Worm (Caenorhabditis elegans) whole organism, dauer: ENCODE measurements around the gene ppat-1.

Source experiments
- unc-62 ChIP-seq: sonication (generic microtip); optimal IDR thresholded peaks from 2 replicates; lab custom pipeline; 2017; ENCODE audit warnings: missing biosample characterization, missing genetic modification reagents, missing genetic modification characterization

The ppat-1 gene

DNA sequence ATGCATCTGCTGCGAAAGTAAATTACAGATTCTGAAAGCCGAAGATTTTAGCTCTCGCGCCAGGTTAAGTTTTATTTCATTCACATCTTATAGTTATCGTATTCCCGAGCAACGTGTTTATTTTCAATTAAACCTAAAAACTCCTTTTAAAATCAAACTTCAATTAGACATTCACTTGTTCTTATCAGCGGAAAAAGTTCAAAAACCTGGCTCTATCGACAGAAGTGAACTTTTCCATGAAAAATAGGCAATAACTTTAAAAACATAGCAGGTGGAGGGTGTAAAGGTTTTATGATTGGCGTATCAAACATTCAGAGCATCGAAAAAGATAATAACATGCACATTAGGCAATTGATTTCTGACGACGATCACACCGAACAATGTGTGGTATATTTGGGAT is at the start of gene ppat-1:
Gene ppat-1, plus strand, starts transcription at position 316 of the 400 bp plus-strand sequence.
- TF ChIP-seq unc-62 (GFP tag; lab: Kevin White, UChicago), result no peak

DNA sequence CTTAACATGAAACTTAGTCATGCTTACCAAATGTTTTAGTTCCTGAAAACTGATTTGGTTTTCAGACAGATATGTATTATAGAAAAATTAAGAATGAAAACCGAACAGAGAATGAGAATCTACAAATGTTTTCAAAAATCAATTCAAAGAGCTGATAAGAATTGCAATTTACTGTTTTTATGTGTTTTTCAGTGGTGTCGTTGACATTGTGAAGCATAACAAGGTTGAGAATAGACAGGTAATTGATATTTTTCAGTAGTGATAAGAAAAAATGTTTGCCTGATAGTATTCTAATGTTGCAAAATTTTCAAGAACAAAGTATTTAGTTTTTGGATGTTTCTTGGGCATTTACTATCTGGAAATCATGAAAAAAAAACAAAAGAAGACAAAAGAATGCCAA is 45.8 kb upstream of the ppat-1 start, which contains the start of gene pfas-1:
Gene pfas-1, minus strand, starts transcription at position 49 of the 400 bp plus-strand sequence.
- no peak for TF ChIP-seq unc-62 (GFP tag; lab: Kevin White, UChicago)

ce11 chrIII:4646246-4646645 is 42.8 kb upstream of the ppat-1 start, which contains the start of gene pqn-29:
pqn-29 (minus strand) TSS chrIII:4646346.
- TF ChIP-seq unc-62 (GFP tag; lab: Kevin White, UChicago), result no peak

DNA sequence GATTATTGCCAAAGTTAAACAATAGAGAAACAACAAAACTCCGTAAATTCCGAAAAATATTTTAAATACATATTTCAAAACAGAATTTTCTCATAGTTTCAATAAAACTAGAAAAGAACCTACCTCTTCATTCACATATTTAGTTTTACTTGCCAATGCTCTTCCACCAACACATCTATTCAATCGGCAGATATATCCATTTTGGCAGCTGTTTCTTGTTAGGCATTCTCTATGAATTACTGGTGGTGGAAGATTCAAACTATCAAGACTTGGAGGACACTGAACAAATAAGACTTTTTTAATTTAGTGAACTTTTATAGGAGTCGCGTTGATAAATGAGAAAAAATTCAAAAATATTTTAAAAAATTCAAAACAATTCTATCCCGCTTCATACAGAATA is 41.7 kb upstream of the ppat-1 start:
- TF ChIP-seq unc-62 (GFP tag; lab: Kevin White, UChicago), result no peak

- TF ChIP-seq unc-62 (GFP tag; lab: Kevin White, UChicago), result no peak
These were observed 41.2 kb upstream of the ppat-1 start, which contains the start of gene T23F11.6 for ce11 chrIII:4647878-4648277. T23F11.6 (minus strand) TSS chrIII:4647922.

DNA sequence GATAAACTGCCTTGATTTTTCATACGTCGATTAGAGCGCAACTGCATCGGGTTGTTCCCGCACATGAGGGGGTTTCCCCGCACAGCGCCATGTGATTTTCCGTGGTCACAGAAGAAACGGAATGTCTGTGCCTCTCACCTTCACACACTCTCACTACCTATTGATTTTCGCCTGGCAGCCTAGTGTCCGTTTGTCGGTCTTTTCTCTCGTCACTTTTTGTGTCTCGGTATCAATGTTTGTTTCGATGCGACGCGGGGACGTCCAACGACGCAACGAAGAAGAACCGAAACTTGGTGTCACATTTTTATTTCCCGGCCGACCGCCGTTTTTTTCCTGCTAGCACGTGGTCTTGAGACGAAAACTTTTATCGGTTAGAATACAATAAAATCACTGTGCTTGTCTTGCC is 39.7 kb upstream of the ppat-1 start:
- TF ChIP-seq unc-62 (GFP tag; lab: Kevin White, UChicago), result no peak

DNA sequence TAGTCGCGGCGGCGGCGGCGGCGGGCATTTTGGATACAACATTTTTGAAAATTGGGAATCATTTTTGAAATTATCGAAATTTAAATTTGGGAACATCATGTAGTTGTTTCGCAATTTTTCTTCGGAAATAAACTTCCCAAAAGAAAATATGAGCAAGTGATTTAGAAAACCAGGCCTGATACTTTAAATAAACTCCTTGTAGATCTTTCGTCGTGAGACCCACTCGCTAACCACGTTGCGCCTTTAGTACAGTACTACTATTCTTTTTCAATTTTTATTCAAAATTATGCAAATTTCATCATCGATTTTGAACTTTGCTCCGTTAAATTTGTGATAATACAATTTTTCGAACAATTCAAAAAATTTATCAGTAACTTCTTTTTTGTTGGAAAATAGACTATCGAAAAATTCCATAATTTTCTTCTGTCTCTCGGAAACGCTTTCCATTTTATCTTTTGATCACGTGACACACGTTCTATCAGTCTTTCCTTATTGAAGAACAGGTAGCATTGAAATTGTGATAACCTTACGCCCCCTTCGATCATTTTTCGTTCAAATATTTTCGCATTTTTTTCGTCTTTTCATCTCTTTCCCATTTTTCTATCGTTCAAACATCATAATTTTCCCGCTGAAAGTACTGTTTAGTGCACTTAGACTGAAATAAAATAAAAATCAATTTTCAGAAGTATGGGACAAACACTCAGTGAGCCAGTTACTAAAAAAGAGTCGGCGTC is 39.1 kb upstream of the ppat-1 start, which contains the start of gene ppm-2:
Gene ppm-2, plus strand, starts transcription at position 684 of the 734 bp plus-strand sequence.
- no peak for TF ChIP-seq unc-62 (GFP tag; lab: Kevin White, UChicago)

DNA sequence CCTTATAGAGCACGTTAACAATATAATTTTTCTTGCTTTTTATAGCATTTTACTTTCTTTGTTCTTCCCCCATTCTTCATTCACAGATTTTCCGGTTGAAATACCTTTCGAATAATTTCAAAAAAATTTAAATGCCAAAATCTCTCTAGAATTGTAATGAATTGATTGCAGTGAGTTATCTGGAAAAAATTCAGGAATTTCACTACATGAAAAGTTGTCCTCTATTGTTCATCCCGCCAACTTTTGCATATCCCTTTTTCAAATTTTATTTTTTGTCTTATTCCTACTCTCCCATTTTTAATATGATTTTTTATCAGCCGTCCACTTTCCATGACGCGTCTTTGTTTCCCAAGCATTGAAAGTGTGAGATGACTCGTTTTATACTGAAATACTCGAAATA is 35.7 kb upstream of the ppat-1 start:
- no peak for TF ChIP-seq unc-62 (GFP tag; lab: Kevin White, UChicago)

DNA sequence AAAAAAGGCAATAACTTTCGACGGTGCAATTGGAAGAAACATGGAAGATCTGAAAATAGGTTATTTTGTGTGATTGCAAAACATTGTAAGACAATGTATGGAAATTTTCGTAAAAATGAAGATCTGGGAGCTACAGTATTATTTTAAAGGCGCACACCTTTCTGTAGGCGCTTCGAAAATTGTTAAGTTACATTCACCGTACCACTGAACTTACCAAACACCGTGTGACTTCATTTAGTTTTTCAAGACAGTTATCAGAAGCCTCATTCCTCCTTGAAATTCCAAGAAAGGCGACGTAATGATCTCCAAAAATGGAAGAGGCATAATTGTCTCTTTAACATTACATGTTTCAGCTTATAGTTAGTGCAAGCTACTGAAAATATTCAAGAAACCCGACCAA is 35.2 kb upstream of the ppat-1 start:
- no peak for TF ChIP-seq unc-62 (GFP tag; lab: Kevin White, UChicago)

- TF ChIP-seq unc-62 (GFP tag; lab: Kevin White, UChicago), result no peak
These were observed 33.7 kb upstream of the ppat-1 start, which contains the start of gene T23F11.2 for ce11 chrIII:4655402-4655801. T23F11.2 (minus strand) TSS chrIII:4655502.

ce11 chrIII:4656415-4656814 is 32.7 kb upstream of the ppat-1 start:
- no peak for TF ChIP-seq unc-62 (GFP tag; lab: Kevin White, UChicago)

DNA sequence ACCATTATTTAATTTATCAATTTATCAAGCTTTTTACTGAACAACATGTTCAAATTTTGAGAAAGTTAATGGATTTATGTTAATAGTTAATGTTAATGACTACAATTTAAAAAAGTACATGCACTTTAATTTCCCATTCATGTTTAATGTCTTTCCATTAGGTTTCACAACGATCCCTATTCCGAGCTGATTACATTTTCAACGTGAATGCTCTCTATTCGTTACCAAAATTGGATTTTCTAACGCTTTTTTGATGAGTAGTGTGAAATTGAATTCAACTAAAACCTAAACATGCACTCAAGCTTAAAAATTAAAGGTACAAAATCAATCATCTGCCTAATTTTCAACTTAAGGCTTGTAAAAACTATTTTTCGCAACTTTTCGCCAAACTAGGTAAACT is 31.7 kb upstream of the ppat-1 start:
- TF ChIP-seq unc-62 (GFP tag; lab: Kevin White, UChicago), result no peak

DNA sequence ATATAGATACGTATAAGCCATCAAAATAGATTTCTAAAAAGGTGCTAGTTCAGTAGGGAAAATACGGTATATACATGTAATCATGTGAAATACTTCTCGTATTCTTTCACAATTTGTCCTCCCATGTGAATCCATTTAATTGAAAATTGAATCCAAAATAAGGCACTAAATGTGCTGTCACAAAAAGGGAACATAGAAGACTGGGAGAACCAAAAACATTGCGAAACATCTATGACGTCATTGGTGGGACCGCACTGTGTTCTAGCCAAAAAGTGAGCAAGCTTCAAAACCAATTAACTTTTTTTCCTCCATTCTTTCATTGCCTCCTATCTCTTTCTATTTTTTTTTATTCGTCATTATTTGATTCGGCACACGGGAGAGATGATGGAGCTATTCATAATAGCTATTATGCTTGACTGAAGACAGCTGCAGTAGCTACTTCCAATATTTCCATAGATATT is 30.7 kb upstream of the ppat-1 start, which contains the start of gene cdka-1:
Gene cdka-1, plus strand, starts transcription at position 411 of the 461 bp plus-strand sequence.
- no peak for TF ChIP-seq unc-62 (GFP tag; lab: Kevin White, UChicago)

- TF ChIP-seq unc-62 (GFP tag; lab: Kevin White, UChicago), result no peak
These were observed 29.7 kb upstream of the ppat-1 start for ce11 chrIII:4659426-4659825.

- no peak for TF ChIP-seq unc-62 (GFP tag; lab: Kevin White, UChicago)
These were observed 23.8 kb upstream of the ppat-1 start, which contains the start of gene T23F11.4 for ce11 chrIII:4665272-4665671. T23F11.4 (minus strand) TSS chrIII:4665372.

ce11 chrIII:4666753-4667400 is 22.2 kb upstream of the ppat-1 start:
- TF ChIP-seq unc-62 (GFP tag; lab: Kevin White, UChicago), result no peak
